Worm (Caenorhabditis elegans) whole organism, L2 larva: ENCODE results near the gene Y116A8C.19.

Experiments
- ceh-82 ChIP-seq: fragments of 150-350 bp; optimal IDR thresholded peaks from 2 replicates; lab custom pipeline; 2014; ENCODE audit warnings: missing biosample characterization, missing genetic modification characterization
- lin-39 ChIP-seq: fragments of 150-350 bp; optimal IDR thresholded peaks from 2 replicates; lab custom pipeline; 2014; ENCODE audit warnings: missing biosample characterization, missing genetic modification reagents, missing genetic modification characterization
- nhr-10 ChIP-seq: sonication (generic microtip); optimal IDR thresholded peaks from 2 replicates; lab custom pipeline; 2017; ENCODE audit warnings: missing biosample characterization, missing genetic modification characterization
- sma-3 ChIP-seq: sonication (generic microtip); optimal IDR thresholded peaks from 2 replicates; lab custom pipeline; 2016; ENCODE audit warnings: missing genetic modification reagents, missing genetic modification characterization, missing compliant biosample characterization

DNA sequence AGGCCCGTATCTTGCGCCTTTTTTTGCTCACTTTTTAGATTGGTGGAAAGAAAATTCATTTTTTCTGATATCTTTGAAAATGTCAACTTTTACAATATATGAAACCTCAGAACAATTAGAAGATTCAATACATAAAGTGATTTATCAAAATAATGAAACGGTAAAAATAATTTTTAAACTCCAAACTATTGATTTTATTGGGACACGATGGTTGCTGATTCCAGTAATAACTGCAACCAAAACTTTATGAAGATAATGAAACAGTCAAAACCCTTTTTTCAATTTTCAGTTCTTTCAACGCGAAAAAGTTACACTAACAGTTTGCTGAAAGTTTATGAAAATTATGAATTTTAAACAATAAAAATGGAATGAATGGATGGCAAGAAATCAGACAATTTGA lies 18.4 kb downstream of the Y116A8C.19 start:
- no peak for TF ChIP-seq ceh-82 (tag; lab: Kevin White, UChicago)
- TF ChIP-seq lin-39 (tag; lab: Kevin White, UChicago): no peak
- no peak for TF ChIP-seq sma-3
- TF ChIP-seq nhr-10 (tag; lab: Kevin White, UChicago): no peak
